Worm (Caenorhabditis elegans) whole organism, L4/young adult: ENCODE results near the gene cthd-1.

ENCODE experiments used
- W03F9.2 ChIP-seq: fragments of 150-350 bp; optimal IDR thresholded peaks from 2 replicates; lab custom pipeline; 2014; ENCODE audit warnings: missing biosample characterization, missing genetic modification characterization
- him-1 ChIP-seq: sonication (generic microtip); optimal IDR thresholded peaks from 2 replicates; lab custom pipeline; 2016; ENCODE audit warnings: missing genotype, missing genetic modification reagents, missing genetic modification characterization, missing compliant biosample characterization

DNA sequence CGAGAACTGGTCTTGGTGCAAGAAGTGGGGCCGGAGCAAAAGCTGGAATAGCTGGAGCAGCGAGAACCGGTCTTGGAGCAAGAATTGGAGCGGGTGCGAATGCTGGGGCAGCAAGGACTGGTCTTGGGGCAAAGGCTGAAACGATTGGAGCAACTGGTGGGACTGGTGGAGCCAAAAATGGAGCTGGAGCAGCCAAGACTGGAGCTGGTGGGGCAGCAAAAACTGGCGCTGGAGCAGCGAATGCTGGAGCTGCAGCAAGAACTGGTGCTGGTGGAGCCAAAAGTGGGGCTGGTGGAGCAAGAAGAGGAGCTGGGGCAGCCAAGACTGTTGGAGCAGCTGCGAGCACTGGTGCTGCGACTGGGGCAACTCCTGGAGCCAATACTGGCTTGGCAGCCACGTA, 49.5 kb upstream of the cthd-1 start:
- TF ChIP-seq him-1 (no peak), W03F9.2 (tag; lab: Kevin White, UChicago) (no peak)
